Fruit fly (Drosophila melanogaster): ENCODE results near the gene cysu.
"Not testable (repeated sequence)": the region's sequence is repeated elsewhere in the genome, so short reads cannot be mapped to it uniquely, and the experiment has no call there.

- TF ChIP-seq fkh, Blimp-1 (GFP tag; optimal IDR thresholded peaks at IDR 0.05): not testable (repeated sequence)
These were observed 31.1 kb downstream of the cysu start, which contains the start of gene CG14330 for dm6 chr3R:17456676-17457075.

All from whole organism, prepupa.